Worm (Caenorhabditis elegans) whole organism, mixed stage, embryonic: ENCODE measurements around the gene F47C12.8.

ENCODE experiments used
- lin-13 ChIP-seq: fragments of 150-350 bp; optimal IDR thresholded peaks from 2 replicates; lab custom pipeline; 2014; ENCODE audit warnings: missing biosample characterization, missing genetic modification characterization
- lsy-2 ChIP-seq: fragments of 150-350 bp; optimal IDR thresholded peaks from 2 replicates; lab custom pipeline; 2014; ENCODE audit warnings: missing biosample characterization, missing genetic modification characterization
- mep-1 ChIP-seq: fragments of 150-350 bp; optimal IDR thresholded peaks from 2 replicates; lab custom pipeline; 2017; ENCODE audit warnings: missing biosample characterization, missing genetic modification reagents, missing genetic modification characterization, inconsistent platforms
- nhr-12 ChIP-seq: fragments of 150-350 bp; optimal IDR thresholded peaks from 2 replicates; lab custom pipeline; 2014; ENCODE audit warnings: missing biosample characterization, missing genetic modification characterization
- nhr-28 ChIP-seq: fragments of 150-350 bp; optimal IDR thresholded peaks from 2 replicates; lab custom pipeline; 2014; ENCODE audit warnings: missing biosample characterization, missing genetic modification characterization
- pha-4 ChIP-seq: fragments of 150-350 bp; optimal IDR thresholded peaks from 2 replicates; lab custom pipeline; 2018; ENCODE audit warnings: missing biosample characterization, missing genetic modification reagents, missing genetic modification characterization
- snpc-4 ChIP-seq: fragments of 150-350 bp; optimal IDR thresholded peaks from 2 replicates; lab custom pipeline; 2014; ENCODE audit warnings: missing biosample characterization, missing genetic modification characterization
- sptf-1 ChIP-seq: sonication (generic microtip); optimal IDR thresholded peaks from 2 replicates; lab custom pipeline; 2017; ENCODE audit warnings: mild to moderate bottlenecking, missing genetic modification characterization, moderate library complexity, missing compliant biosample characterization
- tbx-8 ChIP-seq: fragments of 200-800 bp; sonication (Bioruptor generic); optimal IDR thresholded peaks from 2 replicates; lab custom pipeline; 2018; ENCODE audit warnings: mild to moderate bottlenecking, missing genetic modification characterization, moderate library complexity, missing compliant biosample characterization
- unc-39 ChIP-seq: fragments of 150-350 bp; optimal IDR thresholded peaks from 2 replicates; lab custom pipeline; 2014; ENCODE audit warnings: missing biosample characterization, missing genetic modification characterization
- unc-62 ChIP-seq: fragments of 150-350 bp; optimal IDR thresholded peaks from 2 replicates; lab custom pipeline; 2014; ENCODE audit warnings: missing biosample characterization, missing genetic modification reagents, missing genetic modification characterization
- ztf-11 ChIP-seq: fragments of 150-350 bp; optimal IDR thresholded peaks from 2 replicates; lab custom pipeline; 2014; ENCODE audit warnings: missing biosample characterization, missing genetic modification characterization

- TF ChIP-seq sptf-1 (tag; lab: Kevin White, UChicago) (no peak), nhr-12 (tag; lab: Kevin White, UChicago) (no peak), snpc-4 (tag; lab: Kevin White, UChicago) (no peak), unc-62 (GFP tag; lab: Kevin White, UChicago) (no peak), nhr-28 (tag; lab: Kevin White, UChicago) (no peak), lin-13 (no peak), unc-39 (tag; lab: Kevin White, UChicago) (no peak), mep-1 (tag; lab: Kevin White, UChicago) (no peak), ztf-11 (tag; lab: Kevin White, UChicago) (no peak), pha-4 (tag; lab: Kevin White, UChicago) (no peak), lsy-2 (tag; lab: Kevin White, UChicago) (no peak), tbx-8 (GFP tag; lab: Kevin White, UChicago) (no peak)
Observed at ce11 chrIV:4005166-4005565, 6.7 kb upstream of the F47C12.8 start.
